Worm (Caenorhabditis elegans): ENCODE results near the gene dbn-1.

DNA sequence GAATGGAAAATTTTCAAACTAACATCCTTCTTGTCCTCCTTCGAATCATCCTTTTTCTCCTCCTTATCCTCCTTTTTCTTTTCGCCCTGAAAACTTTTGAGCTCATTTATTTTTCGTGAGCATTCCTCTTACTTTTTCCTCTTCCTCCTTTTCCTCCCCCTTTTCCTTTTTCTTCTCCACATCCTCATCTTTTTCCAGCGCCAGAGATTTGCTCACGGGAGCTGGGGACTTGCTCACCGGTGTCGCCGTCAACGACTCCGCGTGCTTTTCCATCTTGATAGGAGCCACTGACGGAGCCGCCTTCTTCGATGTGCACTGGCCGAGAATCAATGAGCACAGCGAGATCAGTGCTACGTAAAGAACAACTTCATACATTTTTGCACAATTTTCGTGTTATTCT lies 13.6 kb downstream of the dbn-1 start, which contains the start of gene K08E3.2:
- TF ChIP-seq hmg-4 (GFP tag; optimal IDR thresholded peaks at IDR 0.05), result no peak
- no peak for TF ChIP-seq flt-1 (GFP tag; IDR thresholded peaks at IDR 0.05)
- TF ChIP-seq ama-1 (optimal IDR thresholded peaks at IDR 0.05), result no peak
- no peak for TF ChIP-seq tbx-11 (GFP tag; IDR thresholded peaks at IDR 0.05)
- no peak for TF ChIP-seq scrt-1 (GFP tag; IDR thresholded peaks at IDR 0.05)
- TF ChIP-seq tbx-37 (GFP tag; conservative IDR thresholded peaks at IDR 0.05), result no peak

All from whole organism, early embryonic.